Fruit fly (Drosophila melanogaster): ENCODE results near the gene mael.
A peak's percentile ranks its signal among the peaks of the same experiment; 100 is the strongest.

mael gene

dm6 chr3L:22741389-22742120 lies 20.6 kb downstream of the mael start, which contains the start of gene CG7369 (continued):
- TF ChIP-seq unpg (GFP tag; optimal IDR thresholded peaks at IDR 0.05) (peak; percentile 67), NK7.1 (GFP tag; optimal IDR thresholded peaks at IDR 0.05) (peak; percentile 32), crol (GFP tag; IDR thresholded peaks at IDR 0.05) (0 out of 2 replicates have a peak, but pooled peaks have one; percentile 8), ssp (GFP tag; IDR thresholded peaks at IDR 0.05) (peak; percentile 83), CG10147 (GFP tag; optimal IDR thresholded peaks at IDR 0.05) (peak; percentile 82), Abd-B (GFP tag; optimal IDR thresholded peaks at IDR 0.05) (peak; percentile 87), CG18262 (tag; optimal IDR thresholded peaks at IDR 0.05) (peak; percentile 81), CG3838 (GFP tag; optimal IDR thresholded peaks at IDR 0.05) (peak; percentile 29), CG3847 (GFP tag; IDR thresholded peaks at IDR 0.05) (peak; percentile 91), knrl (GFP tag; IDR thresholded peaks at IDR 0.05; ENCODE audit: partially characterized antibody) (peak; percentile 86), fu2 (GFP tag; optimal IDR thresholded peaks at IDR 0.05) (peak; percentile 77), Sin3A (optimal IDR thresholded peaks at IDR 0.05) (peak; percentile 97), btn (GFP tag; optimal IDR thresholded peaks at IDR 0.05) (no peak), CG12299 (tag; optimal IDR thresholded peaks at IDR 0.05) (peak; percentile 54), sc (optimal IDR thresholded peaks at IDR 0.05) (no peak), sc (GFP tag; optimal IDR thresholded peaks at IDR 0.05) (peak; percentile 76), CG15269 (tag; optimal IDR thresholded peaks at IDR 0.05) (peak; percentile 79), lmd (GFP tag; IDR thresholded peaks at IDR 0.05) (no peak; the same call in none of the 2 replicates), slp2 (GFP tag; optimal IDR thresholded peaks at IDR 0.05) (peak; percentile 37), CG10366 (GFP tag; IDR thresholded peaks at IDR 0.05) (peak; percentile 75), gcm (GFP tag; optimal IDR thresholded peaks at IDR 0.05) (peak; percentile 55), chn (GFP tag; optimal IDR thresholded peaks at IDR 0.05) (peak; percentile 81), CG11398 (GFP tag; optimal IDR thresholded peaks at IDR 0.05) (peak; percentile 71), Dip2 (GFP tag; IDR thresholded peaks at IDR 0.05) (no peak), CG11723 (GFP tag; optimal IDR thresholded peaks at IDR 0.05) (peak; percentile 83), aop (GFP tag; IDR thresholded peaks at IDR 0.05) (no peak), CG14441 (GFP tag; IDR thresholded peaks at IDR 0.05) (peak; percentile 68), ac (GFP tag; optimal IDR thresholded peaks at IDR 0.05) (no peak), Dip3 (GFP tag; optimal IDR thresholded peaks at IDR 0.05) (peak; percentile 89), H15 (GFP tag; IDR thresholded peaks at IDR 0.05) (peak; percentile 74; the same call in 2 of the 3 replicates), CG9609 (GFP tag; optimal IDR thresholded peaks at IDR 0.05) (peak; percentile 63), sima (GFP tag; optimal IDR thresholded peaks at IDR 0.05) (no peak), grau (tag; optimal IDR thresholded peaks at IDR 0.05) (peak; percentile 80), ap (GFP tag; IDR thresholded peaks at IDR 0.05) (peak; percentile 47), Dad (GFP tag; optimal IDR thresholded peaks at IDR 0.05) (peak; percentile 80), tin (GFP tag; optimal IDR thresholded peaks at IDR 0.05) (peak; percentile 89), lilli (GFP tag; optimal IDR thresholded peaks at IDR 0.05) (peak; percentile 92), Usf (GFP tag; optimal IDR thresholded peaks at IDR 0.05) (peak; percentile 82), sim (GFP tag; IDR thresholded peaks at IDR 0.05) (no peak), Lim3 (GFP tag; IDR thresholded peaks at IDR 0.05) (no peak), so (GFP tag; IDR thresholded peaks at IDR 0.05) (peak; percentile 54; the same call in 1 of the 3 replicates), CG6254 (GFP tag; optimal IDR thresholded peaks at IDR 0.05) (peak; percentile 45), CoRest (tag; optimal IDR thresholded peaks at IDR 0.05) (peak; percentile 97), Sox102F (GFP tag; optimal IDR thresholded peaks at IDR 0.05) (peak; percentile 71), CG10654 (GFP tag; optimal IDR thresholded peaks at IDR 0.05) (peak; percentile 78), abd-A (tag; optimal IDR thresholded peaks at IDR 0.05) (no peak), org-1 (GFP tag; optimal IDR thresholded peaks at IDR 0.05) (peak; percentile 25), CG12659 (GFP tag; optimal IDR thresholded peaks at IDR 0.05) (peak; percentile 95), Hmx (GFP tag; optimal IDR thresholded peaks at IDR 0.05) (peak; percentile 73), NFAT (GFP tag; IDR thresholded peaks at IDR 0.05) (peak; percentile 85), CG1647 (GFP tag; optimal IDR thresholded peaks at IDR 0.05) (peak; percentile 77)

All from whole organism, embryonic.